Worm (Caenorhabditis elegans) whole organism, L3 larva: ENCODE results near the gene C28H8.7.

ENCODE experiments used
- R02D3.7 ChIP-seq: fragments of 150-350 bp; optimal IDR thresholded peaks from 2 replicates; lab custom pipeline; 2014; ENCODE audit warnings: missing biosample characterization, missing genetic modification characterization
- elt-1 ChIP-seq: fragments of 150-350 bp; optimal IDR thresholded peaks from 2 replicates; lab custom pipeline; 2014; ENCODE audit warnings: missing biosample characterization, missing genetic modification characterization
- jun-1 ChIP-seq: fragments of 150-350 bp; optimal IDR thresholded peaks from 2 replicates; lab custom pipeline; 2014; ENCODE audit warnings: missing biosample characterization, missing genetic modification reagents, missing genetic modification characterization
- lin-15B ChIP-seq: fragments of 150-350 bp; optimal IDR thresholded peaks from 2 replicates; lab custom pipeline; 2014; ENCODE audit warnings: missing biosample characterization, missing genetic modification characterization
- nhr-23 ChIP-seq: fragments of 150-350 bp; optimal IDR thresholded peaks from 2 replicates; lab custom pipeline; 2014; ENCODE audit warnings: missing biosample characterization, missing genetic modification reagents, missing genetic modification characterization
- nhr-25 ChIP-seq: sonication (generic microtip); optimal IDR thresholded peaks from 2 replicates; lab custom pipeline; 2017; ENCODE audit warnings: missing biosample characterization, missing genetic modification characterization
- pha-4 ChIP-seq: fragments of 150-350 bp; optimal IDR thresholded peaks from 2 replicates; lab custom pipeline; 2014; ENCODE audit warnings: missing biosample characterization, missing genetic modification reagents, missing genetic modification characterization
- pqm-1 ChIP-seq: fragments of 150-350 bp; optimal IDR thresholded peaks from 2 replicates; lab custom pipeline; 2017; ENCODE audit warnings: missing biosample characterization, missing genetic modification characterization, inconsistent platforms
- unc-62 ChIP-seq: fragments of 150-350 bp; sonication (generic microtip); optimal IDR thresholded peaks from 4 replicates; lab custom pipeline; 2014; ENCODE audit warnings: missing biosample characterization, missing genetic modification reagents, missing genetic modification characterization

The C28H8.7 gene

DNA sequence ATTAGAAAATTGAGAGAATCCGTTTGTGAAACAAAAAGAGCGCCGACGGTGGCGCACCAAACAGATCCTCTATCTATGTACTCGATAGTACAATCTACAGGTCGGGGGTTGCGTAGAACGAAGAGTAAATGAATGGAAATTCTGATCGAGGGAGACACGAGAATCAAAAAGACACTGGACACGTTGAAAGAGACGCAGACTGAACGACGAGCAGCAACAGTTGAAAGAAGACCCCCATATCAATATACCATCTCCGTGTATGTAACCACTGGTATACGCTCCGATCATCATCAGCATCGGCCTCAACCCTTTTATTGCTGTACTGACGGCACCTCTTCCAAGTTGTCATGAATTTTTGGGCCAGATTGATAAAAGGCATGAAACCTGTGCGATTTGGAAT, 50.5 kb downstream of the C28H8.7 start:
- TF ChIP-seq nhr-23 (tag; lab: Kevin White, UChicago) (peak; percentile 51), unc-62 (GFP tag; lab: Kevin White, UChicago) (no peak), pha-4 (tag; lab: Kevin White, UChicago) (peak; percentile 10), R02D3.7 (tag; lab: Kevin White, UChicago) (no peak), pqm-1 (tag; lab: Kevin White, UChicago) (no peak), lin-15B (tag; lab: Kevin White, UChicago) (no peak), nhr-25 (tag; lab: Kevin White, UChicago) (no peak), jun-1 (tag; lab: Kevin White, UChicago) (no peak), elt-1 (tag; lab: Kevin White, UChicago) (peak; percentile 50)
- TF ChIP-seq, all 47 proteins: peak for 3
